Fruit fly (Drosophila melanogaster) whole organism, embryonic: ENCODE data around the gene CG6325.

Experiments
- Ada2b ChIP-seq: fragments of 200-800 bp; sonication (Bioruptor generic); IDR thresholded peaks from 2 replicates; pipeline ENCODE4 v1.3.6; 2022; ENCODE audit warnings: missing biosample characterization, missing genetic modification characterization
- CG10366 ChIP-seq: fragments of 200-800 bp; sonication (Bioruptor generic); IDR thresholded peaks from 2 replicates; pipeline ENCODE4 v1.3.6; 2022; ENCODE audit warnings: missing biosample characterization, missing genetic modification characterization
- CG11560 ChIP-seq: fragments of 200-800 bp; sonication (Bioruptor generic); IDR thresholded peaks from 3 replicates; pipeline ENCODE4 v1.3.6; 2022; ENCODE audit warnings: missing biosample characterization, missing genetic modification characterization
- CG13287 ChIP-seq: fragments of 200-800 bp; sonication (Bioruptor generic); IDR thresholded peaks from 2 replicates; pipeline ENCODE4 v1.3.6; 2022; ENCODE audit warnings: missing biosample characterization, missing genetic modification characterization; ENCODE audit not compliant: partially characterized antibody
- CG13424 ChIP-seq: fragments of 200-800 bp; sonication (Bioruptor generic); optimal IDR thresholded peaks from 2 replicates; lab custom pipeline; 2019; ENCODE audit warnings: missing biosample characterization, mild to moderate bottlenecking, missing genetic modification characterization, moderate library complexity
- CG14667 ChIP-seq: fragments of 200-800 bp; sonication (Bioruptor generic); IDR thresholded peaks from 2 replicates; pipeline ENCODE4 v1.3.6; 2022; ENCODE audit warnings: missing biosample characterization, missing genetic modification characterization
- CG15696 ChIP-seq: fragments of 200-800 bp; sonication (Bioruptor generic); optimal IDR thresholded peaks from 2 replicates; lab custom pipeline; 2019; ENCODE audit warnings: missing biosample characterization, mild to moderate bottlenecking, missing genetic modification characterization, moderate library complexity
- CG1832 ChIP-seq: fragments of 200-800 bp; sonication (Bioruptor generic); optimal IDR thresholded peaks from 2 replicates; lab custom pipeline; 2017; ENCODE audit warnings: missing biosample characterization, mild to moderate bottlenecking, missing genetic modification characterization, inconsistent platforms
- CG2120 ChIP-seq: fragments of 200-800 bp; sonication (Bioruptor generic); optimal IDR thresholded peaks from 3 replicates; lab custom pipeline; 2016; ENCODE audit warnings: missing biosample characterization, missing genetic modification characterization
- CG2199 ChIP-seq: fragments of 200-800 bp; sonication (Bioruptor generic); IDR thresholded peaks from 3 replicates; pipeline ENCODE4 v1.3.6; 2022; ENCODE audit warnings: missing biosample characterization, missing genetic modification characterization
- CG34224 ChIP-seq: fragments of 200-800 bp; sonication (Bioruptor generic); IDR thresholded peaks from 3 replicates; pipeline ENCODE4 v1.3.6; 2022; ENCODE audit warnings: missing biosample characterization, missing genetic modification characterization; ENCODE audit not compliant: partially characterized antibody
- CG3838 ChIP-seq: fragments of 200-800 bp; sonication (Bioruptor generic); optimal IDR thresholded peaks from 3 replicates; lab custom pipeline; 2016; ENCODE audit warnings: missing biosample characterization, missing genetic modification characterization
- CG3995 ChIP-seq: fragments of 200-800 bp; sonication (Bioruptor generic); optimal IDR thresholded peaks from 3 replicates; lab custom pipeline; 2016; ENCODE audit warnings: missing biosample characterization, missing genetic modification characterization
- CG4328 ChIP-seq: fragments of 200-800 bp; sonication (Bioruptor generic); optimal IDR thresholded peaks from 3 replicates; lab custom pipeline; 2017; ENCODE audit warnings: missing biosample characterization, missing genetic modification reagents, missing genetic modification characterization
- CG4404 ChIP-seq: fragments of 200-800 bp; sonication (Bioruptor generic); IDR thresholded peaks from 2 replicates; pipeline ENCODE4 v1.3.6; 2022; ENCODE audit warnings: missing biosample characterization, missing genetic modification characterization
- CG4854 ChIP-seq: fragments of 200-800 bp; sonication (Bioruptor generic); optimal IDR thresholded peaks from 2 replicates; lab custom pipeline; 2016; ENCODE audit warnings: missing biosample characterization, missing genetic modification characterization, inconsistent platforms
- CG6272 ChIP-seq: fragments of 200-800 bp; sonication (Bioruptor generic); IDR thresholded peaks from 2 replicates; pipeline ENCODE4 v1.3.6; 2022; ENCODE audit warnings: missing biosample characterization, missing genetic modification characterization
- CG7839 ChIP-seq: fragments of 200-800 bp; sonication (Bioruptor generic); optimal IDR thresholded peaks from 3 replicates; lab custom pipeline; 2018; ENCODE audit warnings: missing biosample characterization, mild to moderate bottlenecking, missing genetic modification characterization, moderate library complexity
- CG7963 ChIP-seq: fragments of 200-800 bp; sonication (Bioruptor generic); IDR thresholded peaks from 3 replicates; pipeline ENCODE4 v1.3.6; 2022; ENCODE audit warnings: missing biosample characterization, missing genetic modification characterization; ENCODE audit not compliant: partially characterized antibody
- CG8388 ChIP-seq: fragments of 200-800 bp; sonication (Bioruptor generic); optimal IDR thresholded peaks from 2 replicates; lab custom pipeline; 2019; ENCODE audit warnings: missing biosample characterization, mild to moderate bottlenecking, missing genetic modification characterization, moderate library complexity
- CG9797 ChIP-seq: fragments of 200-800 bp; sonication (Bioruptor generic); optimal IDR thresholded peaks from 3 replicates; lab custom pipeline; 2018; ENCODE audit warnings: missing biosample characterization, mild to moderate bottlenecking, missing genetic modification characterization
- CG9876 ChIP-seq: fragments of 200-800 bp; sonication (Bioruptor generic); optimal IDR thresholded peaks from 2 replicates; lab custom pipeline; 2016; ENCODE audit warnings: missing biosample characterization, missing genetic modification characterization
- CkIIα-i1 ChIP-seq: fragments of 200-800 bp; sonication (Bioruptor generic); IDR thresholded peaks from 2 replicates; pipeline ENCODE4 v1.3.6; 2022; ENCODE audit warnings: missing biosample characterization, missing genetic modification characterization
- Dip2 ChIP-seq: fragments of 200-800 bp; sonication (Bioruptor generic); IDR thresholded peaks from 2 replicates; pipeline ENCODE4 v1.3.6; 2022; ENCODE audit warnings: missing biosample characterization, missing genetic modification characterization
- Doc3 ChIP-seq: fragments of 200-800 bp; sonication (Bioruptor generic); IDR thresholded peaks from 3 replicates; pipeline ENCODE4 v1.3.6; 2022; ENCODE audit warnings: missing biosample characterization, missing genetic modification characterization; ENCODE audit not compliant: partially characterized antibody
- Elba2 ChIP-seq: fragments of 200-800 bp; sonication (Bioruptor generic); optimal IDR thresholded peaks from 3 replicates; lab custom pipeline; 2016; ENCODE audit warnings: missing biosample characterization, missing genetic modification characterization
- GATAe ChIP-seq: fragments of 200-800 bp; sonication (Bioruptor generic); conservative IDR thresholded peaks from 2 replicates; pipeline ENCODE4 v1.3.6; 2022; ENCODE audit warnings: missing biosample characterization, missing genetic modification characterization
- Lpt ChIP-seq: fragments of >200 bp; optimal IDR thresholded peaks from 2 replicates; lab custom pipeline; 2018; ENCODE audit warnings: missing biosample characterization, missing genetic modification characterization
- Med ChIP-seq: fragments of 200-800 bp; sonication (Bioruptor generic); peaks from one replicate; lab custom pipeline; 2016; ENCODE audit warnings: missing biosample characterization, missing genetic modification characterization, mild to moderate bottlenecking, inconsistent platforms, moderate library complexity
- NK7.1 ChIP-seq: fragments of 200-800 bp; sonication (Bioruptor generic); optimal IDR thresholded peaks from 3 replicates; lab custom pipeline; 2016; ENCODE audit warnings: missing biosample characterization, missing genetic modification characterization
- Optix ChIP-seq: fragments of 200-800 bp; sonication (Bioruptor generic); IDR thresholded peaks from 3 replicates; pipeline ENCODE4 v1.3.6; 2022; ENCODE audit warnings: missing biosample characterization, missing genetic modification characterization
- Tbp ChIP-seq: fragments of >200 bp; optimal IDR thresholded peaks from 2 replicates; lab custom pipeline; 2018; ENCODE audit warnings: missing biosample characterization, missing genetic modification characterization
- ab ChIP-seq: fragments of 200-800 bp; sonication (Bioruptor generic); optimal IDR thresholded peaks from 2 replicates; lab custom pipeline; 2016; ENCODE audit warnings: missing biosample characterization, missing genetic modification characterization
- bab2 ChIP-seq: fragments of 200-800 bp; sonication (Bioruptor generic); optimal IDR thresholded peaks from 2 replicates; lab custom pipeline; 2016; ENCODE audit warnings: missing biosample characterization, missing genetic modification characterization
- cato ChIP-seq: fragments of 200-800 bp; sonication (Bioruptor generic); optimal IDR thresholded peaks from 2 replicates; lab custom pipeline; 2016; ENCODE audit warnings: missing biosample characterization, missing genetic modification characterization, borderline replicate concordance
- chinmo ChIP-seq: fragments of 200-800 bp; sonication (Bioruptor generic); IDR thresholded peaks from 4 replicates; pipeline ENCODE4 v1.3.6; 2022; ENCODE audit warnings: missing biosample characterization, missing genetic modification characterization; ENCODE audit not compliant: partially characterized antibody
- corto ChIP-seq: fragments of 200-800 bp; sonication (Bioruptor generic); optimal IDR thresholded peaks from 2 replicates; lab custom pipeline; 2016; ENCODE audit warnings: missing biosample characterization, mild to moderate bottlenecking, missing genetic modification characterization, moderate library complexity
- crol ChIP-seq: fragments of 200-800 bp; sonication (Bioruptor generic); IDR thresholded peaks from 2 replicates; pipeline ENCODE4 v1.3.6; 2022; ENCODE audit warnings: missing biosample characterization, missing genetic modification characterization
- cwo ChIP-seq: fragments of 200-800 bp; sonication (Bioruptor generic); optimal IDR thresholded peaks from 3 replicates; lab custom pipeline; 2017; ENCODE audit warnings: missing biosample characterization, missing genetic modification characterization, mild to moderate bottlenecking, moderate library complexity, missing genetic modification reagents
- dimm ChIP-seq: fragments of 200-800 bp; sonication (Bioruptor generic); IDR thresholded peaks from 2 replicates; pipeline ENCODE4 v1.3.6; 2022; ENCODE audit warnings: missing biosample characterization, missing genetic modification characterization
- en ChIP-seq: fragments of 200-800 bp; sonication (Bioruptor generic); optimal IDR thresholded peaks from 2 replicates; lab custom pipeline; 2016; ENCODE audit warnings: missing biosample characterization, missing genetic modification characterization
- ftz-f1 ChIP-seq: fragments of 200-800 bp; sonication (Bioruptor generic); optimal IDR thresholded peaks from 2 replicates; lab custom pipeline; 2016; ENCODE audit warnings: missing biosample characterization, missing genetic modification characterization
- gem ChIP-seq: fragments of 200-800 bp; sonication (Bioruptor generic); optimal IDR thresholded peaks from 2 replicates; lab custom pipeline; 2019; ENCODE audit warnings: missing biosample characterization, mild to moderate bottlenecking, missing genetic modification characterization, moderate library complexity
- gfzf ChIP-seq: fragments of 200-800 bp; sonication (Bioruptor generic); optimal IDR thresholded peaks from 2 replicates; lab custom pipeline; 2016; ENCODE audit warnings: missing biosample characterization, mild to moderate bottlenecking, missing genetic modification characterization, moderate library complexity
- nom ChIP-seq: fragments of 200-800 bp; sonication (Bioruptor generic); optimal IDR thresholded peaks from 2 replicates; lab custom pipeline; 2017; ENCODE audit warnings: missing biosample characterization, missing genetic modification characterization, mild to moderate bottlenecking, moderate library complexity, missing genetic modification reagents
- pum ChIP-seq: fragments of 200-800 bp; sonication (Bioruptor generic); optimal IDR thresholded peaks from 2 replicates; lab custom pipeline; 2016; ENCODE audit warnings: missing biosample characterization, missing genetic modification characterization
- pzg ChIP-seq: fragments of 200-800 bp; sonication (Bioruptor generic); optimal IDR thresholded peaks from 3 replicates; lab custom pipeline; 2018; ENCODE audit warnings: missing biosample characterization, mild to moderate bottlenecking, missing genetic modification characterization, moderate library complexity

CG6325 gene

dm6 chr3R:10400732-10401131 is 6.4 kb downstream of the CG6325 start, which contains the start of gene mthl11:
Gene mthl11 (plus strand): TSS chr3R:10401032.
- TF ChIP-seq bab2 (GFP tag; lab: Kevin White, UChicago) (no peak), Tbp (GFP tag; lab: Kevin White, UChicago) (no peak), pum (GFP tag; lab: Kevin White, UChicago) (no peak), pzg (GFP tag; lab: Kevin White, UChicago) (no peak), CG8388 (GFP tag; lab: Kevin White, UChicago) (no peak), CG4854 (GFP tag; lab: Kevin White, UChicago) (no peak), CG7963 (GFP tag; lab: Robert Waterston, UW) (no peak), CG1832 (GFP tag; lab: Kevin White, UChicago) (no peak)

- TF ChIP-seq CG3838 (GFP tag; lab: Kevin White, UChicago) (no peak), NK7.1 (no peak), chinmo (peak; percentile 60; the same call in 2 of the 4 replicates), dimm (GFP tag; lab: Robert Waterston, UW) (0 out of 2 replicates have a peak, but pooled peaks have one; percentile 2), nom (GFP tag; lab: Kevin White, UChicago) (peak; percentile 6), cwo (GFP tag; lab: Kevin White, UChicago) (peak; percentile 91), Med (GFP tag; lab: Kevin White, UChicago) (peak; percentile 72), CG34224 (GFP tag; lab: Robert Waterston, UW) (peak; percentile 12; the same call in 1 of the 3 replicates)
Measured at dm6 chr3R:10395233-10395815, 11.8 kb downstream of the CG6325 start.

- no peak for TF ChIP-seq CG15696
- no peak for TF ChIP-seq CG13424
- no peak for TF ChIP-seq crol (GFP tag; lab: Robert Waterston, UW)
- TF ChIP-seq CkIIα-i1 (GFP tag; lab: Robert Waterston, UW) = no peak
- no peak for TF ChIP-seq CG9876
- no peak for TF ChIP-seq CG4328 (GFP tag; lab: Kevin White, UChicago)
- no peak for TF ChIP-seq ab (GFP tag; lab: Kevin White, UChicago)
- peak; percentile 30 for TF ChIP-seq ftz-f1 (GFP tag; lab: Kevin White, UChicago)
- no peak for TF ChIP-seq gem (tag; lab: Kevin White, UChicago)
- TF ChIP-seq en (GFP tag; lab: Kevin White, UChicago) = no peak
- TF ChIP-seq Doc3 = no peak
- TF ChIP-seq CG9797 (GFP tag; lab: Kevin White, UChicago) = no peak
- TF ChIP-seq cato = no peak
- no peak for TF ChIP-seq CG2120 (GFP tag; lab: Kevin White, UChicago)
- TF ChIP-seq CG6272 (GFP tag; lab: Robert Waterston, UW) = no peak
- no peak for TF ChIP-seq corto
- no peak for TF ChIP-seq CG4404
- TF ChIP-seq Optix (GFP tag; lab: Robert Waterston, UW) = peak; percentile 19; the same call in 1 of the 3 replicates
- TF ChIP-seq CG14667 (GFP tag; lab: Robert Waterston, UW) = no peak
- TF ChIP-seq CG2199 = 0 out of 3 replicates have a peak, but pooled peaks have one; percentile 13
- peak; percentile 89 for TF ChIP-seq GATAe
- TF ChIP-seq Ada2b = no peak
- TF ChIP-seq Elba2 = no peak
- TF ChIP-seq CG10366 = no peak
- no peak for TF ChIP-seq CG3995
- no peak for TF ChIP-seq CG13287 (GFP tag; lab: Robert Waterston, UW)
- no peak for TF ChIP-seq gfzf (GFP tag; lab: Kevin White, UChicago)
- no peak for TF ChIP-seq Lpt (GFP tag; lab: Kevin White, UChicago)
- TF ChIP-seq Dip2 (GFP tag; lab: Robert Waterston, UW) = no peak
- no peak for TF ChIP-seq CG7839
- no peak for TF ChIP-seq CG11560 (tag; lab: Robert Waterston, UW)
Measured at dm6 chr3R:10394368-10394770, 12.7 kb downstream of the CG6325 start.
